Worm (Caenorhabditis elegans): ENCODE measurements around the gene C52E2.3.

DNA sequence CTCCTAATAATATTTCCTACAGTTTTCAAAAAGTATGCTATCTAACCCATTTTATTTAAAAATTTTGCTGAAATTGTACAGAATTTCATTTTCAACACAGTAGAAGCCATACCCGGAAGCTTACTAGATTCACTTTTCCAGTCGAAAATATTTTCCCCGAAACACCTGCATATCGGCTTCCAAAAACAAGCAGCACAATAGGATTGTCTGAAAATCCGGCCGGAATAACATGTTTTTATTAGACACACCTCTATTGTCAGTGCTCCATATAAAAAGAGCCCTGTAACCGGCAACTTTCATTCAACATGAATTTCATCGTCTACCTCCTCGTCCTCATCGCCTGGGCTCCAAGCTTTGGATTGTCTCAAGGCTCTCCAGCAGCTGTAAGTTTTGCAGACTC lies 1.5 kb downstream of the C52E2.3 start, which contains the start of gene C52E2.2:
- no peak for TF ChIP-seq gei-17 (GFP tag; optimal IDR thresholded peaks at IDR 0.05)
- TF ChIP-seq F57C9.4 (tag; optimal IDR thresholded peaks at IDR 0.05): no peak
- TF ChIP-seq xnd-1 (tag; optimal IDR thresholded peaks at IDR 0.05): no peak
- TF ChIP-seq Y53G8AR.9 (GFP tag; conservative IDR thresholded peaks at IDR 0.05): no peak
- no peak for TF ChIP-seq Y79H2A.3 (GFP tag; conservative IDR thresholded peaks at IDR 0.05)
- TF ChIP-seq let-607 (tag; optimal IDR thresholded peaks at IDR 0.05): no peak
- TF ChIP-seq unc-62 (GFP tag; optimal IDR thresholded peaks at IDR 0.05): no peak

Measured in whole organism, young adult.